Worm (Caenorhabditis elegans) whole organism, L1 larva: Measurements from ENCODE around the gene cdr-4.

Experiments used
- C04F5.9 ChIP-seq: sonication (generic microtip); optimal IDR thresholded peaks from 2 replicates; lab custom pipeline; 2016; ENCODE audit warnings: missing genetic modification characterization, missing compliant biosample characterization
- isw-1 ChIP-seq: fragments of 200-800 bp; sonication (Bioruptor generic); IDR thresholded peaks from 2 replicates; pipeline ENCODE4 v1.3.6; 2022; ENCODE audit warnings: missing genetic modification characterization, missing compliant biosample characterization
- snpc-4 ChIP-seq: fragments of 150-350 bp; optimal IDR thresholded peaks from 2 replicates; lab custom pipeline; 2014; ENCODE audit warnings: missing biosample characterization, missing genetic modification characterization

- TF ChIP-seq C04F5.9 (tag; lab: Kevin White, UChicago) (no peak), snpc-4 (tag; lab: Kevin White, UChicago) (no peak), isw-1 (GFP tag; lab: Robert Waterston, UW) (no peak)
These were observed 5.3 kb upstream of the cdr-4 start, which contains the start of gene cdr-6 for ce11 chrV:12413651-12414114.
